Fruit fly (Drosophila melanogaster) Kc167 (cell line): Measurements from ENCODE around the gene CG43678.

Source experiments
- Myc ChIP-seq: fragments of >200 bp; optimal IDR thresholded peaks from 2 replicates; lab custom pipeline; 2017; ENCODE audit warnings: missing external identifiers
- Sin3A ChIP-seq: fragments of >200 bp; optimal IDR thresholded peaks from 2 replicates; lab custom pipeline; 2018; ENCODE audit warnings: missing external identifiers
- h ChIP-seq: fragments of >200 bp; optimal IDR thresholded peaks from 3 replicates; lab custom pipeline; 2018; ENCODE audit warnings: missing external identifiers
- insv ChIP-seq: fragments of >200 bp; optimal IDR thresholded peaks from 3 replicates; lab custom pipeline; 2018; ENCODE audit warnings: missing external identifiers
- ttk ChIP-seq: sonication (Bioruptor generic); optimal IDR thresholded peaks from 2 replicates; lab custom pipeline; 2017; ENCODE audit warnings: missing external identifiers

- TF ChIP-seq Sin3A (lab: Kevin White, UChicago) (no peak), h (lab: Kevin White, UChicago) (no peak), insv (lab: Kevin White, UChicago) (no peak), Myc (lab: Kevin White, UChicago) (no peak), ttk (no peak)
Measured at dm6 chr3L:15088285-15088684, 39.0 kb upstream of the CG43678 start.
